Worm (Caenorhabditis elegans) whole organism, L4 larva: Measurements from ENCODE around the gene ceh-75.
A peak's percentile ranks its signal among the peaks of the same experiment; 100 is the strongest.

Experiments used
- D1046.2 ChIP-seq: fragments of 200-800 bp; sonication (Bioruptor generic); IDR thresholded peaks from 2 replicates; pipeline ENCODE4 v1.3.6; 2022; ENCODE audit warnings: missing genetic modification characterization, missing compliant biosample characterization
- F10B5.3 ChIP-seq: sonication (generic microtip); optimal IDR thresholded peaks from 2 replicates; lab custom pipeline; 2016; ENCODE audit warnings: mild to moderate bottlenecking, missing genetic modification characterization, missing compliant biosample characterization
- F49E8.2 ChIP-seq: sonication (generic microtip); optimal IDR thresholded peaks from 2 replicates; lab custom pipeline; 2016; ENCODE audit warnings: missing compliant biosample characterization, mild to moderate bottlenecking, missing genetic modification characterization, borderline replicate concordance
- Y48G9A.11 ChIP-seq: fragments of 200-800 bp; sonication (Bioruptor generic); IDR thresholded peaks from 2 replicates; pipeline ENCODE4 v1.3.6; 2022; ENCODE audit warnings: missing genetic modification reagents, missing genetic modification characterization, missing compliant biosample characterization
- Y5F2A.4 ChIP-seq: fragments of 200-800 bp; sonication (Bioruptor generic); optimal IDR thresholded peaks from 2 replicates; lab custom pipeline; 2018; ENCODE audit warnings: mild to moderate bottlenecking, missing genetic modification characterization, missing compliant biosample characterization
- aha-1 ChIP-seq: fragments of 150-350 bp; peaks from one replicate; lab custom pipeline; 2014; ENCODE audit warnings: missing biosample characterization, missing genetic modification characterization
- attf-4 ChIP-seq: sonication (generic microtip); optimal IDR thresholded peaks from 3 replicates; lab custom pipeline; 2017; ENCODE audit warnings: missing biosample characterization, missing genetic modification characterization
- ceh-20 ChIP-seq: fragments of 200-800 bp; sonication (Bioruptor generic); IDR thresholded peaks from 2 replicates; pipeline ENCODE4 v1.3.6; 2022; ENCODE audit warnings: missing genetic modification reagents, missing genetic modification characterization, missing compliant biosample characterization
- ceh-44 ChIP-seq: fragments of 200-800 bp; sonication (Bioruptor generic); IDR thresholded peaks from 2 replicates; pipeline ENCODE4 v1.3.6; 2022; ENCODE audit warnings: missing genetic modification reagents, missing genetic modification characterization, missing compliant biosample characterization
- daf-16 ChIP-seq, 3 experiments: sonication (generic microtip); optimal IDR thresholded peaks; 2 replicates each; lab custom pipeline; 2016 to 2017; ENCODE audit warnings: missing genetic modification characterization in 3 of 3, missing genetic modification reagents in 3 of 3, mild to moderate bottlenecking in 2 of 3, missing compliant biosample characterization in 2 of 3, missing biosample characterization in 1 of 3, moderate library complexity in 1 of 3
- egl-43 ChIP-seq: fragments of 200-800 bp; sonication (Bioruptor generic); IDR thresholded peaks from 2 replicates; pipeline ENCODE4 v1.3.6; 2022; ENCODE audit warnings: missing genetic modification reagents, missing genetic modification characterization, missing compliant biosample characterization
- hlh-11 ChIP-seq: fragments of 200-800 bp; sonication (Bioruptor generic); optimal IDR thresholded peaks from 2 replicates; lab custom pipeline; 2018; ENCODE audit warnings: mild to moderate bottlenecking, missing genetic modification characterization, missing compliant biosample characterization
- hmg-1.1 ChIP-seq: fragments of 200-800 bp; sonication (Bioruptor generic); IDR thresholded peaks from 2 replicates; pipeline ENCODE4 v1.3.6; 2022; ENCODE audit warnings: missing genetic modification reagents, missing genetic modification characterization, missing compliant biosample characterization
- lin-39 ChIP-seq: fragments of 150-350 bp; optimal IDR thresholded peaks from 2 replicates; lab custom pipeline; 2014; ENCODE audit warnings: missing biosample characterization, missing genetic modification reagents, missing genetic modification characterization
- mep-1 ChIP-seq: fragments of 150-350 bp; sonication (generic microtip); optimal IDR thresholded peaks from 3 replicates; lab custom pipeline; 2014; ENCODE audit warnings: missing biosample characterization, missing genetic modification characterization
- mes-2 ChIP-seq: sonication (generic microtip); optimal IDR thresholded peaks from 2 replicates; lab custom pipeline; 2016; ENCODE audit warnings: missing genotype, mild to moderate bottlenecking, missing genetic modification characterization, missing compliant biosample characterization; ENCODE audit not compliant: poor library complexity, severe bottlenecking
- nhr-11 ChIP-seq: fragments of 150-350 bp; optimal IDR thresholded peaks from 2 replicates; lab custom pipeline; 2014; ENCODE audit warnings: missing biosample characterization, missing genetic modification characterization
- nhr-111 ChIP-seq: fragments of 200-800 bp; sonication (Bioruptor generic); optimal IDR thresholded peaks from 2 replicates; lab custom pipeline; 2018; ENCODE audit warnings: mild to moderate bottlenecking, missing genetic modification characterization, missing compliant biosample characterization
- nhr-25 ChIP-seq: sonication (generic microtip); optimal IDR thresholded peaks from 2 replicates; lab custom pipeline; 2017; ENCODE audit warnings: missing genetic modification characterization, mild to moderate bottlenecking, missing compliant biosample characterization, antibody characterized with exemption, moderate library complexity, borderline replicate concordance; ENCODE audit not compliant: insufficient read depth
- nhr-41 ChIP-seq: fragments of 200-800 bp; sonication (Bioruptor generic); IDR thresholded peaks from 2 replicates; pipeline ENCODE4 v1.3.6; 2022; ENCODE audit warnings: missing genetic modification reagents, missing genetic modification characterization, missing compliant biosample characterization
- nhr-42 ChIP-seq: fragments of 200-800 bp; sonication (Bioruptor generic); IDR thresholded peaks from 2 replicates; pipeline ENCODE4 v1.3.6; 2022; ENCODE audit warnings: missing genetic modification characterization, missing compliant biosample characterization
- nhr-76 ChIP-seq: fragments of 150-350 bp; optimal IDR thresholded peaks from 2 replicates; lab custom pipeline; 2014; ENCODE audit warnings: missing biosample characterization, missing genetic modification characterization
- rbr-2 ChIP-seq: sonication (generic microtip); optimal IDR thresholded peaks from 2 replicates; lab custom pipeline; 2016; ENCODE audit warnings: missing genotype, missing genetic modification characterization, missing compliant biosample characterization
- sdz-12 ChIP-seq: fragments of 200-800 bp; sonication (Bioruptor generic); optimal IDR thresholded peaks from 2 replicates; lab custom pipeline; 2018; ENCODE audit warnings: mild to moderate bottlenecking, missing genetic modification characterization, missing compliant biosample characterization
- set-16 ChIP-seq: fragments of 200-800 bp; sonication (Bioruptor generic); IDR thresholded peaks from 2 replicates; pipeline ENCODE4 v1.3.6; 2022; ENCODE audit warnings: missing genetic modification reagents, missing genetic modification characterization, missing compliant biosample characterization
- snpc-4 ChIP-seq: fragments of 150-350 bp; optimal IDR thresholded peaks from 2 replicates; lab custom pipeline; 2014; ENCODE audit warnings: missing biosample characterization, missing genetic modification characterization
- spr-1 ChIP-seq: sonication (generic microtip); optimal IDR thresholded peaks from 2 replicates; lab custom pipeline; 2016; ENCODE audit warnings: mild to moderate bottlenecking, missing genetic modification characterization, missing compliant biosample characterization
- spr-3 ChIP-seq: fragments of 200-800 bp; sonication (Bioruptor generic); optimal IDR thresholded peaks from 2 replicates; lab custom pipeline; 2018; ENCODE audit warnings: mild to moderate bottlenecking, missing genetic modification characterization, missing compliant biosample characterization
- unc-62 ChIP-seq, 3 experiments: fragments of 150-350 bp in 1 of 3; sonication (generic microtip); optimal IDR thresholded peaks in 2 of 3; peaks in 1 of 3; 1 replicate in 1 of 3; 2 replicates in 2 of 3; lab custom pipeline; 2014 to 2017; ENCODE audit warnings: missing biosample characterization in 3 of 3, missing genetic modification characterization in 3 of 3, missing genetic modification reagents in 3 of 3, missing genotype in 1 of 3
- ztf-11 ChIP-seq: fragments of 150-350 bp; optimal IDR thresholded peaks from 2 replicates; lab custom pipeline; 2014; ENCODE audit warnings: missing biosample characterization, missing genetic modification characterization

The ceh-75 gene

ce11 chrV:9952396-9952795, 31.3 kb downstream of the ceh-75 start, which contains the start of gene mam-5:
Gene mam-5 (plus strand): TSS chrV:9952699.
- TF ChIP-seq lin-39 (tag; lab: Kevin White, UChicago) (no peak), aha-1 (tag; lab: Kevin White, UChicago) (peak; percentile 74)

DNA sequence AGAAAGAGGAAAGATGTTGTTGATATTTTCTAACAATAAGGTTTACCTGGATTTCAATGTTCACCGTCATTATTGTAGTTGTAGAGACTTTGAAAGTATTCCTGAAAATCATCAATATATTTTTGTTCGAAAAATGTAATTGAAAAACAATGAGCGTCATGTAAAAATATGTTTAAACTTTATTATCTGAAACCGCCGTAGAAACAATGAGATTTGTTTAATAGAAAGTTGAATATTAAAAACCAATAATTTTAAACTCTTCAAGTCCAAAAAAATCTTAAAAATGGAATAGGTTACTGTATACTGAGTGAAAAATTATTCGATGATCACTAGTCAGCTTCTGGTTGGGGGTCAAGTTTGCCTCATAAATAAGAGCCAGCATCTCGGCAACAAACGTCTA, 37.1 kb downstream of the ceh-75 start, which contains the start of gene anmt-3:
anmt-3 (minus strand) TSS at position 101 of the 400 bp plus-strand sequence.
- no peak for TF ChIP-seq nhr-76 (tag; lab: Kevin White, UChicago)
- no peak for TF ChIP-seq attf-4
- no peak for TF ChIP-seq snpc-4 (tag; lab: Kevin White, UChicago)

ce11 chrV:9958654-9959053, 37.5 kb downstream of the ceh-75 start:
- TF ChIP-seq hlh-11 (tag; lab: Kevin White, UChicago) (peak; percentile 58), daf-16 (GFP tag; optimal IDR thresholded peaks at IDR 0.05; lab: Kevin White, UChicago) (peak in 1 of 2 experiments; percentile 83), daf-16 (tag; optimal IDR thresholded peaks at IDR 0.05; lab: Kevin White, UChicago) (no peak), Y48G9A.11 (no peak), nhr-11 (peak; percentile 56), ztf-11 (no peak), unc-62 (GFP tag; optimal IDR thresholded peaks at IDR 0.05 in 1 of 2; lab: Kevin White, UChicago) (peak in 1 of 2 experiments; percentile 76), unc-62 (tag; optimal IDR thresholded peaks at IDR 0.05; lab: Kevin White, UChicago) (no peak), aha-1 (tag; lab: Kevin White, UChicago) (peak; percentile 21)

ce11 chrV:9960376-9960775, 39.2 kb downstream of the ceh-75 start, which contains the start of gene T07C12.10:
Gene T07C12.10 (minus strand): TSS chrV:9960476.
- TF ChIP-seq rbr-2, result no peak

- TF ChIP-seq daf-16 (GFP tag; optimal IDR thresholded peaks at IDR 0.05; lab: Kevin White, UChicago) (no peak), daf-16 (tag; optimal IDR thresholded peaks at IDR 0.05; lab: Kevin White, UChicago) (no peak), D1046.2 (GFP tag; lab: Robert Waterston, UW) (no peak), F49E8.2 (tag; lab: Kevin White, UChicago) (no peak), Y5F2A.4 (GFP tag; lab: Kevin White, UChicago) (no peak), ztf-11 (no peak), rbr-2 (no peak), sdz-12 (GFP tag; lab: Kevin White, UChicago) (no peak), F10B5.3 (tag; lab: Kevin White, UChicago) (no peak)
These were observed 41.3 kb downstream of the ceh-75 start, which contains the start of gene madf-4 for ce11 chrV:9962394-9962793. Gene madf-4 (minus strand): TSS chrV:9962494.

- TF ChIP-seq ceh-20 (GFP tag; lab: Robert Waterston, UW) (0 out of 2 replicates have a peak, but pooled peaks have one; percentile 35), egl-43 (GFP tag; lab: Robert Waterston, UW) (no peak), spr-3 (GFP tag; lab: Kevin White, UChicago) (no peak), nhr-41 (no peak), nhr-25 (peak; percentile 28), set-16 (GFP tag; lab: Robert Waterston, UW) (peak; percentile 44; the same call in 1 of the 2 replicates), unc-62 (GFP tag; optimal IDR thresholded peaks at IDR 0.05 in 1 of 2; lab: Kevin White, UChicago) (peak in 1 of 2 experiments; percentile 71), unc-62 (tag; optimal IDR thresholded peaks at IDR 0.05; lab: Kevin White, UChicago) (no peak), mep-1 (tag; lab: Kevin White, UChicago) (peak; percentile 17), mes-2 (tag; lab: Kevin White, UChicago) (peak; percentile 6), nhr-42 (no peak), F10B5.3 (tag; lab: Kevin White, UChicago) (no peak)
These were observed 41.8 kb downstream of the ceh-75 start for ce11 chrV:9962916-9963315.

- TF ChIP-seq unc-62 (GFP tag; optimal IDR thresholded peaks at IDR 0.05 in 1 of 2; lab: Kevin White, UChicago) (peak in 1 of 2 experiments; percentile 96), unc-62 (tag; optimal IDR thresholded peaks at IDR 0.05; lab: Kevin White, UChicago) (no peak), nhr-111 (no peak), spr-1 (tag; lab: Kevin White, UChicago) (no peak), D1046.2 (GFP tag; lab: Robert Waterston, UW) (0 out of 2 replicates have a peak, but pooled peaks have one; percentile 4), spr-3 (GFP tag; lab: Kevin White, UChicago) (no peak), egl-43 (GFP tag; lab: Robert Waterston, UW) (0 out of 2 replicates have a peak, but pooled peaks have one; percentile 62), rbr-2 (peak; percentile 29), ceh-44 (GFP tag; lab: Robert Waterston, UW) (no peak), snpc-4 (tag; lab: Kevin White, UChicago) (no peak), set-16 (GFP tag; lab: Robert Waterston, UW) (peak; percentile 57; the same call in 1 of the 2 replicates), hmg-1.1 (GFP tag; lab: Robert Waterston, UW) (peak; percentile 34; the same call in 1 of the 2 replicates)
These were observed 43.1 kb downstream of the ceh-75 start for ce11 chrV:9964152-9964785.
